Worm (Caenorhabditis elegans): ENCODE measurements around the gene B0252.3.

Gene B0252.3

ce11 chrII:6853059-6853466 lies 54.5 kb downstream of the B0252.3 start (continued):
- no peak for TF ChIP-seq fkh-4 (tag; optimal IDR thresholded peaks at IDR 0.05; ENCODE audit: borderline replicate concordance)
- peak; percentile 63 for TF ChIP-seq ceh-88 (GFP tag; IDR thresholded peaks at IDR 0.05)
- TF ChIP-seq grh-1 (GFP tag; IDR thresholded peaks at IDR 0.05) = no peak
- no peak for TF ChIP-seq C34B4.2 (tag; optimal IDR thresholded peaks at IDR 0.05)
- peak; percentile 65 for TF ChIP-seq tbx-2 (tag; optimal IDR thresholded peaks at IDR 0.05)
- peak; percentile 44 for TF ChIP-seq unc-86 (tag; optimal IDR thresholded peaks at IDR 0.05)
- peak; percentile 30 for TF ChIP-seq elt-2 (tag; optimal IDR thresholded peaks at IDR 0.05)
- TF ChIP-seq egl-27 (tag; optimal IDR thresholded peaks at IDR 0.05) = peak; percentile 67 to 69
- TF ChIP-seq tlp-1 (tag; optimal IDR thresholded peaks at IDR 0.05) = no peak
- TF ChIP-seq lin-39 (tag; optimal IDR thresholded peaks at IDR 0.05) = no peak
- TF ChIP-seq hlh-4 (tag; optimal IDR thresholded peaks at IDR 0.05) = no peak
- TF ChIP-seq C16A3.4 (tag; optimal IDR thresholded peaks at IDR 0.05) = peak; percentile 75
- TF ChIP-seq hlh-17 (GFP tag; optimal IDR thresholded peaks at IDR 0.05; ENCODE audit: borderline replicate concordance) = no peak
- TF ChIP-seq mab-9 (GFP tag; IDR thresholded peaks at IDR 0.05) = peak; percentile 61
- peak; percentile 79 for TF ChIP-seq nhr-71 (tag; optimal IDR thresholded peaks at IDR 0.05)
- TF ChIP-seq nhr-19 (GFP tag; conservative IDR thresholded peaks at IDR 0.05) = peak; percentile 79
- TF ChIP-seq lin-13 (GFP tag; optimal IDR thresholded peaks at IDR 0.05) = peak; percentile 78
- peak; percentile 27 for TF ChIP-seq nhr-237 (tag; optimal IDR thresholded peaks at IDR 0.05)
- TF ChIP-seq sox-4 (tag; optimal IDR thresholded peaks at IDR 0.05) = peak; percentile 32
- TF ChIP-seq swsn-7 (tag; optimal IDR thresholded peaks at IDR 0.05) = peak; percentile 67
- no peak for TF ChIP-seq pqm-1 (tag; optimal IDR thresholded peaks at IDR 0.05)
- no peak for TF ChIP-seq lin-15B (tag; optimal IDR thresholded peaks at IDR 0.05)
- TF ChIP-seq ztf-11 (tag; optimal IDR thresholded peaks at IDR 0.05) = peak in 1 of 2 experiments; percentile 10
- peak; percentile 22 for TF ChIP-seq vab-15 (tag; optimal IDR thresholded peaks at IDR 0.05)
- no peak for TF ChIP-seq ceh-63 (GFP tag; optimal IDR thresholded peaks at IDR 0.05)
- TF ChIP-seq mdl-1 (tag; optimal IDR thresholded peaks at IDR 0.05) = peak in 1 of 2 experiments; percentile 75
- TF ChIP-seq zip-4 (GFP tag; optimal IDR thresholded peaks at IDR 0.05) = no peak
- no peak for TF ChIP-seq nhr-12 (tag; optimal IDR thresholded peaks at IDR 0.05)
- no peak for TF ChIP-seq nhr-84 (tag; optimal IDR thresholded peaks at IDR 0.05)
- TF ChIP-seq aly-2 (tag; optimal IDR thresholded peaks at IDR 0.05) = peak; percentile 18
- TF ChIP-seq ets-5 (GFP tag; IDR thresholded peaks at IDR 0.05) = no peak
- peak; percentile 59 for TF ChIP-seq nhr-90 (tag; optimal IDR thresholded peaks at IDR 0.05; ENCODE audit: poor library complexity)
- TF ChIP-seq xbp-1 (tag; optimal IDR thresholded peaks at IDR 0.05) = peak; percentile 54
- no peak for TF ChIP-seq pag-3 (tag; optimal IDR thresholded peaks at IDR 0.05; ENCODE audit: borderline replicate concordance, insufficient read depth)
- peak; percentile 85 for TF ChIP-seq snu-23 (GFP tag; optimal IDR thresholded peaks at IDR 0.05)
- TF ChIP-seq F16B12.6 (tag; optimal IDR thresholded peaks at IDR 0.05) = no peak
- TF ChIP-seq dpl-1 (GFP tag; optimal IDR thresholded peaks at IDR 0.05) = peak in 2 of 3 experiments; percentile 36 to 47
- TF ChIP-seq aha-1 (tag; optimal IDR thresholded peaks at IDR 0.05) = no peak
- peak; percentile 6 for TF ChIP-seq C04F5.9 (tag; optimal IDR thresholded peaks at IDR 0.05)
- TF ChIP-seq nhr-20 (tag; optimal IDR thresholded peaks at IDR 0.05) = peak; percentile 79
- TF ChIP-seq lin-35 (GFP tag; optimal IDR thresholded peaks at IDR 0.05) = peak; percentile 35 to 83
- peak; percentile 80 for TF ChIP-seq nhr-47 (tag; optimal IDR thresholded peaks at IDR 0.05)
- no peak for TF ChIP-seq efl-3 (GFP tag; optimal IDR thresholded peaks at IDR 0.05)
- peak; percentile 50 for TF ChIP-seq irx-1 (tag; optimal IDR thresholded peaks at IDR 0.05)
- TF ChIP-seq alr-1 (tag; optimal IDR thresholded peaks at IDR 0.05; ENCODE audit: borderline replicate concordance) = no peak
- peak; percentile 82 for TF ChIP-seq rnt-1 (tag; optimal IDR thresholded peaks at IDR 0.05)
- no peak for TF ChIP-seq unc-62 (GFP tag; optimal IDR thresholded peaks at IDR 0.05)
- no peak for TF ChIP-seq zag-1 (tag; optimal IDR thresholded peaks at IDR 0.05)
- peak; percentile 18 for TF ChIP-seq blmp-1 (tag; optimal IDR thresholded peaks at IDR 0.05)
- no peak for TF ChIP-seq egl-13 (tag; optimal IDR thresholded peaks at IDR 0.05)
- TF ChIP-seq mef-2 (tag; optimal IDR thresholded peaks at IDR 0.05) = no peak
- peak; percentile 68 for TF ChIP-seq mep-1 (tag; optimal IDR thresholded peaks at IDR 0.05)

All from whole organism, L1 larva.